Worm (Caenorhabditis elegans) whole organism, L4 larva: ENCODE measurements around the gene tin-9.2.

Experiments used
- D1046.2 ChIP-seq: fragments of 200-800 bp; sonication (Bioruptor generic); IDR thresholded peaks from 2 replicates; pipeline ENCODE4 v1.3.6; 2022; ENCODE audit warnings: missing genetic modification characterization, missing compliant biosample characterization
- F37D6.2 ChIP-seq: sonication (generic microtip); optimal IDR thresholded peaks from 2 replicates; lab custom pipeline; 2016; ENCODE audit warnings: mild to moderate bottlenecking, missing genetic modification characterization, missing compliant biosample characterization
- F44E2.7 ChIP-seq: fragments of 200-800 bp; sonication (Bioruptor generic); IDR thresholded peaks from 2 replicates; pipeline ENCODE4 v2.1.2; 2022; ENCODE audit warnings: missing genetic modification characterization, missing compliant biosample characterization
- F49E8.2 ChIP-seq: sonication (generic microtip); optimal IDR thresholded peaks from 2 replicates; lab custom pipeline; 2016; ENCODE audit warnings: missing compliant biosample characterization, mild to moderate bottlenecking, missing genetic modification characterization, borderline replicate concordance
- R02D3.7 ChIP-seq: fragments of 150-350 bp; sonication (generic microtip); optimal IDR thresholded peaks from 3 replicates; lab custom pipeline; 2014; ENCODE audit warnings: missing biosample characterization, missing genetic modification characterization
- Y105C5A.15 ChIP-seq: fragments of 200-800 bp; sonication (Bioruptor generic); IDR thresholded peaks from 2 replicates; pipeline ENCODE4 v1.3.6; 2022; ENCODE audit warnings: missing genetic modification characterization, missing compliant biosample characterization
- aha-1 ChIP-seq: fragments of 150-350 bp; peaks from one replicate; lab custom pipeline; 2014; ENCODE audit warnings: missing biosample characterization, missing genetic modification characterization
- ama-1 ChIP-seq: fragments of 150-350 bp; optimal IDR thresholded peaks from 2 replicates; lab custom pipeline; 2014; ENCODE audit warnings: inconsistent platforms, mixed read lengths
- ceh-20 ChIP-seq: fragments of 200-800 bp; sonication (Bioruptor generic); IDR thresholded peaks from 2 replicates; pipeline ENCODE4 v1.3.6; 2022; ENCODE audit warnings: missing genetic modification reagents, missing genetic modification characterization, missing compliant biosample characterization
- ceh-44 ChIP-seq: fragments of 200-800 bp; sonication (Bioruptor generic); IDR thresholded peaks from 2 replicates; pipeline ENCODE4 v1.3.6; 2022; ENCODE audit warnings: missing genetic modification reagents, missing genetic modification characterization, missing compliant biosample characterization
- ceh-62 ChIP-seq: sonication (generic microtip); optimal IDR thresholded peaks from 2 replicates; lab custom pipeline; 2017; ENCODE audit warnings: missing biosample characterization, missing genetic modification characterization
- cey-2 ChIP-seq: sonication (generic microtip); optimal IDR thresholded peaks from 3 replicates; lab custom pipeline; 2017; ENCODE audit warnings: missing genetic modification characterization, mild to moderate bottlenecking, missing compliant biosample characterization, antibody characterized with exemption, borderline replicate concordance; ENCODE audit not compliant: insufficient read depth
- ctbp-1 ChIP-seq: fragments of 200-800 bp; sonication (Bioruptor generic); IDR thresholded peaks from 2 replicates; pipeline ENCODE4 v1.3.6; 2022; ENCODE audit warnings: missing genetic modification reagents, missing genetic modification characterization, missing compliant biosample characterization
- daf-12 ChIP-seq: fragments of 150-350 bp; optimal IDR thresholded peaks from 2 replicates; lab custom pipeline; 2014; ENCODE audit warnings: missing biosample characterization, missing genetic modification reagents, missing genetic modification characterization
- daf-8 ChIP-seq: fragments of 200-800 bp; sonication (Bioruptor generic); IDR thresholded peaks from 2 replicates; pipeline ENCODE4 v1.3.6; 2022; ENCODE audit warnings: missing genetic modification characterization, missing compliant biosample characterization
- dmd-6 ChIP-seq: fragments of 200-800 bp; sonication (Bioruptor generic); IDR thresholded peaks from 2 replicates; pipeline ENCODE4 v1.3.6; 2022; ENCODE audit warnings: missing genetic modification reagents, missing genetic modification characterization, missing compliant biosample characterization
- dmd-8 ChIP-seq: fragments of 200-800 bp; sonication (Bioruptor generic); IDR thresholded peaks from 2 replicates; pipeline ENCODE4 v1.3.6; 2022; ENCODE audit warnings: missing genetic modification characterization, missing compliant biosample characterization
- dpl-1 ChIP-seq: fragments of 150-350 bp; optimal IDR thresholded peaks from 2 replicates; lab custom pipeline; 2014; ENCODE audit warnings: missing biosample characterization, missing genetic modification reagents, missing genetic modification characterization
- duxl-1 ChIP-seq: sonication (generic microtip); optimal IDR thresholded peaks from 2 replicates; lab custom pipeline; 2016; ENCODE audit warnings: mild to moderate bottlenecking, missing genetic modification characterization, moderate library complexity, missing compliant biosample characterization; ENCODE audit not compliant: poor library complexity
- fkh-10 ChIP-seq: fragments of 150-350 bp; optimal IDR thresholded peaks from 2 replicates; lab custom pipeline; 2014; ENCODE audit warnings: missing biosample characterization, missing genetic modification reagents, missing genetic modification characterization
- fos-1 ChIP-seq: fragments of 150-350 bp; optimal IDR thresholded peaks from 2 replicates; lab custom pipeline; 2014; ENCODE audit warnings: missing biosample characterization, missing genetic modification characterization
- gei-8 ChIP-seq: fragments of 200-800 bp; sonication (Bioruptor generic); optimal IDR thresholded peaks from 2 replicates; lab custom pipeline; 2018; ENCODE audit warnings: mild to moderate bottlenecking, missing genetic modification characterization, missing compliant biosample characterization
- hlh-30 ChIP-seq: sonication (generic microtip); optimal IDR thresholded peaks from 2 replicates; lab custom pipeline; 2017; ENCODE audit warnings: antibody characterized with exemption, mild to moderate bottlenecking, missing genetic modification characterization, missing compliant biosample characterization; ENCODE audit not compliant: insufficient read depth
- jun-1 ChIP-seq: fragments of 150-350 bp; optimal IDR thresholded peaks from 2 replicates; lab custom pipeline; 2014; ENCODE audit warnings: missing biosample characterization, missing genetic modification reagents, missing genetic modification characterization
- lin-1 ChIP-seq: fragments of 200-800 bp; sonication (Bioruptor generic); IDR thresholded peaks from 2 replicates; pipeline ENCODE4 v1.3.6; 2022; ENCODE audit warnings: missing genetic modification reagents, missing genetic modification characterization, missing compliant biosample characterization
- lin-38 ChIP-seq: fragments of 200-800 bp; sonication (Bioruptor generic); IDR thresholded peaks from 2 replicates; pipeline ENCODE4 v1.3.6; 2022; ENCODE audit warnings: missing genetic modification reagents, missing genetic modification characterization, missing compliant biosample characterization
- lir-3 ChIP-seq: sonication (generic microtip); optimal IDR thresholded peaks from 2 replicates; lab custom pipeline; 2016; ENCODE audit warnings: mild to moderate bottlenecking, missing genetic modification characterization, missing compliant biosample characterization
- madf-5 ChIP-seq, 2 experiments: fragments of 200-800 bp; sonication (Bioruptor generic); IDR thresholded peaks; 2 replicates each; pipeline ENCODE4 v1.3.6; 2022; ENCODE audit warnings: missing compliant biosample characterization in 2 of 2, missing genetic modification characterization in 2 of 2
- mes-2 ChIP-seq: sonication (generic microtip); optimal IDR thresholded peaks from 2 replicates; lab custom pipeline; 2016; ENCODE audit warnings: missing genotype, mild to moderate bottlenecking, missing genetic modification characterization, missing compliant biosample characterization; ENCODE audit not compliant: poor library complexity, severe bottlenecking
- mxl-2 ChIP-seq: fragments of 200-800 bp; sonication (Bioruptor generic); conservative IDR thresholded peaks from 2 replicates; pipeline ENCODE4 v1.3.6; 2022; ENCODE audit warnings: missing genetic modification reagents, missing genetic modification characterization, missing compliant biosample characterization
- nhr-10 ChIP-seq: fragments of 150-350 bp; optimal IDR thresholded peaks from 2 replicates; lab custom pipeline; 2014; ENCODE audit warnings: missing biosample characterization, missing genetic modification characterization
- nhr-11 ChIP-seq: fragments of 150-350 bp; optimal IDR thresholded peaks from 2 replicates; lab custom pipeline; 2014; ENCODE audit warnings: missing biosample characterization, missing genetic modification characterization
- nhr-237 ChIP-seq: sonication (generic microtip); optimal IDR thresholded peaks from 2 replicates; lab custom pipeline; 2017; ENCODE audit warnings: missing biosample characterization, missing genetic modification characterization
- nhr-28 ChIP-seq: fragments of 150-350 bp; optimal IDR thresholded peaks from 2 replicates; lab custom pipeline; 2014; ENCODE audit warnings: missing biosample characterization, missing genetic modification characterization
- nhr-41 ChIP-seq: fragments of 200-800 bp; sonication (Bioruptor generic); IDR thresholded peaks from 2 replicates; pipeline ENCODE4 v1.3.6; 2022; ENCODE audit warnings: missing genetic modification reagents, missing genetic modification characterization, missing compliant biosample characterization
- nhr-48 ChIP-seq: sonication (generic microtip); optimal IDR thresholded peaks from 2 replicates; lab custom pipeline; 2016; ENCODE audit warnings: mild to moderate bottlenecking, missing genetic modification characterization, missing compliant biosample characterization
- nhr-6 ChIP-seq: fragments of 150-350 bp; optimal IDR thresholded peaks from 2 replicates; lab custom pipeline; 2014; ENCODE audit warnings: missing biosample characterization, missing genetic modification characterization
- nhr-76 ChIP-seq: fragments of 150-350 bp; optimal IDR thresholded peaks from 2 replicates; lab custom pipeline; 2014; ENCODE audit warnings: missing biosample characterization, missing genetic modification characterization
- nhr-77 ChIP-seq: fragments of 150-350 bp; optimal IDR thresholded peaks from 2 replicates; lab custom pipeline; 2014; ENCODE audit warnings: missing biosample characterization, missing genetic modification characterization
- php-3 ChIP-seq: fragments of 200-800 bp; sonication (Bioruptor generic); IDR thresholded peaks from 2 replicates; pipeline ENCODE4 v1.3.6; 2022; ENCODE audit warnings: missing genetic modification reagents, missing genetic modification characterization, missing compliant biosample characterization
- pqm-1 ChIP-seq: sonication (generic microtip); optimal IDR thresholded peaks from 2 replicates; lab custom pipeline; 2017; ENCODE audit warnings: missing biosample characterization, missing genetic modification characterization
- sdz-12 ChIP-seq: fragments of 200-800 bp; sonication (Bioruptor generic); optimal IDR thresholded peaks from 2 replicates; lab custom pipeline; 2018; ENCODE audit warnings: mild to moderate bottlenecking, missing genetic modification characterization, missing compliant biosample characterization
- set-16 ChIP-seq: fragments of 200-800 bp; sonication (Bioruptor generic); IDR thresholded peaks from 2 replicates; pipeline ENCODE4 v1.3.6; 2022; ENCODE audit warnings: missing genetic modification reagents, missing genetic modification characterization, missing compliant biosample characterization
- skn-1 ChIP-seq: fragments of 150-350 bp; optimal IDR thresholded peaks from 2 replicates; lab custom pipeline; 2014; ENCODE audit warnings: missing biosample characterization, missing genetic modification characterization
- spr-1 ChIP-seq: sonication (generic microtip); optimal IDR thresholded peaks from 2 replicates; lab custom pipeline; 2016; ENCODE audit warnings: mild to moderate bottlenecking, missing genetic modification characterization, missing compliant biosample characterization
- spr-3 ChIP-seq: fragments of 200-800 bp; sonication (Bioruptor generic); optimal IDR thresholded peaks from 2 replicates; lab custom pipeline; 2018; ENCODE audit warnings: mild to moderate bottlenecking, missing genetic modification characterization, missing compliant biosample characterization
- zfp-2 ChIP-seq: sonication (generic microtip); optimal IDR thresholded peaks from 2 replicates; lab custom pipeline; 2016; ENCODE audit warnings: mild to moderate bottlenecking, missing genetic modification characterization, missing compliant biosample characterization
- zfp-3 ChIP-seq: fragments of 200-800 bp; sonication (Bioruptor generic); conservative IDR thresholded peaks from 2 replicates; pipeline ENCODE4 v1.3.6; 2022; ENCODE audit warnings: missing genetic modification reagents, missing genetic modification characterization, missing compliant biosample characterization
- zip-11 ChIP-seq: fragments of 200-800 bp; sonication (Bioruptor generic); IDR thresholded peaks from 2 replicates; pipeline ENCODE4 v1.3.6; 2022; ENCODE audit warnings: missing genetic modification characterization, missing compliant biosample characterization
- zip-2 ChIP-seq: fragments of 150-350 bp; optimal IDR thresholded peaks from 2 replicates; lab custom pipeline; 2014; ENCODE audit warnings: missing biosample characterization, missing genetic modification characterization
- ztf-11 ChIP-seq: fragments of 150-350 bp; optimal IDR thresholded peaks from 2 replicates; lab custom pipeline; 2014; ENCODE audit warnings: missing biosample characterization, missing genetic modification characterization
- ztf-7 ChIP-seq: fragments of 150-350 bp; optimal IDR thresholded peaks from 2 replicates; lab custom pipeline; 2014; ENCODE audit warnings: missing biosample characterization, missing genetic modification characterization

Gene tin-9.2

DNA sequence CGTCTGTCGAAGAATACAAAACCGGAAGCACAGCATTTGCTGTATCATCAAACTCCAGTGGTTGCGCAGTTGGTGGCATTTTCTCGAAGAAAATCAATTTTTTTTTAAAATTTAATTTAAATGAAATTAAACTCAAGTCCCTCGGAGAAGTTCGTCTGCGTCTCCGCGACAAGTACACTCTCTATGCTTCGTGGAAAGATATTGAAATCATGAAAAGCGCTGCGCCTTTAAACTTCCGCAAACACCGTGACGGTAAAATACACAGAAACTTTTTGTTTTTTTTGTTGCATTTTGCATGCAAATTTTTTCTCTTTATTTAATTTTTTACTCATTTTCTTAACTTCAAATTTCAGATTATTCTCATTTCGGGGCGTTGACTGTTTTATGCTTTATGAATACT, at the start of gene tin-9.2, which contains the start of the genes dli-1 and exos-4.1 (continued):
- TF ChIP-seq ceh-20 (GFP tag; lab: Robert Waterston, UW): no peak
- no peak for TF ChIP-seq daf-8 (GFP tag; lab: Robert Waterston, UW)
- TF ChIP-seq madf-5 (GFP tag; IDR thresholded peaks at IDR 0.05; lab: Robert Waterston, UW): no peak
- TF ChIP-seq nhr-41 (GFP tag; lab: Robert Waterston, UW): no peak
- no peak for TF ChIP-seq ztf-7 (tag; lab: Kevin White, UChicago)
- no peak for TF ChIP-seq jun-1 (tag; lab: Kevin White, UChicago)
- peak; percentile 42 for TF ChIP-seq nhr-6 (tag; lab: Kevin White, UChicago)
- no peak for TF ChIP-seq spr-1 (tag; lab: Kevin White, UChicago)
- peak; percentile 78 for TF ChIP-seq dpl-1 (GFP tag; lab: Kevin White, UChicago)
- TF ChIP-seq F37D6.2 (tag; lab: Kevin White, UChicago): peak; percentile 9
- no peak for TF ChIP-seq nhr-48 (tag; lab: Kevin White, UChicago)
- TF ChIP-seq ceh-44: no peak
- TF ChIP-seq nhr-76: no peak
- no peak for TF ChIP-seq lin-1 (GFP tag; lab: Robert Waterston, UW)
- no peak for TF ChIP-seq ama-1 (lab: Kevin White, UChicago)
- TF ChIP-seq mxl-2: no peak
- peak; percentile 46 for TF ChIP-seq hlh-30 (tag; lab: Kevin White, UChicago)
- TF ChIP-seq fkh-10 (GFP tag; lab: Kevin White, UChicago): peak; percentile 34
- TF ChIP-seq skn-1: no peak
- TF ChIP-seq sdz-12 (GFP tag; lab: Kevin White, UChicago): no peak
- no peak for TF ChIP-seq nhr-10 (tag; lab: Kevin White, UChicago)
- TF ChIP-seq aha-1: no peak
- peak; percentile 81 for TF ChIP-seq lin-38 (GFP tag; lab: Robert Waterston, UW)
- TF ChIP-seq zip-11 (GFP tag; lab: Robert Waterston, UW): no peak
- TF ChIP-seq nhr-28 (tag; lab: Kevin White, UChicago): no peak
- no peak for TF ChIP-seq F44E2.7
- no peak for TF ChIP-seq daf-12 (tag; lab: Kevin White, UChicago)
- no peak for TF ChIP-seq dmd-6 (GFP tag; lab: Robert Waterston, UW)
- TF ChIP-seq php-3 (GFP tag; lab: Robert Waterston, UW): no peak
- TF ChIP-seq ztf-11: no peak
- no peak for TF ChIP-seq set-16
- no peak for TF ChIP-seq dmd-8 (GFP tag; lab: Robert Waterston, UW)
- TF ChIP-seq duxl-1 (tag; lab: Kevin White, UChicago): peak; percentile 33
- TF ChIP-seq D1046.2: no peak
- no peak for TF ChIP-seq F49E8.2 (tag; lab: Kevin White, UChicago)
- peak; percentile 80 for TF ChIP-seq mes-2
- TF ChIP-seq zfp-2 (tag; lab: Kevin White, UChicago): no peak
- TF ChIP-seq nhr-11: peak; percentile 7
- no peak for TF ChIP-seq lir-3
- no peak for TF ChIP-seq pqm-1 (tag; lab: Kevin White, UChicago)
- no peak for TF ChIP-seq spr-3 (GFP tag; lab: Kevin White, UChicago)
- no peak for TF ChIP-seq ctbp-1 (GFP tag; lab: Robert Waterston, UW)
- no peak for TF ChIP-seq fos-1 (tag; lab: Kevin White, UChicago)
- TF ChIP-seq zfp-3: no peak
- no peak for TF ChIP-seq nhr-237 (tag; lab: Kevin White, UChicago)
- no peak for TF ChIP-seq gei-8 (GFP tag; lab: Kevin White, UChicago)
- TF ChIP-seq ceh-62 (tag; lab: Kevin White, UChicago): no peak
- no peak for TF ChIP-seq Y105C5A.15 (GFP tag; lab: Robert Waterston, UW)
- TF ChIP-seq zip-2 (tag; lab: Kevin White, UChicago): no peak
- TF ChIP-seq nhr-77: no peak
- no peak for TF ChIP-seq cey-2 (tag; lab: Kevin White, UChicago)
- no peak for TF ChIP-seq R02D3.7
